Worm (Caenorhabditis elegans) whole organism, young adult: ENCODE data around the gene pals-18.
A peak's percentile ranks its signal among the peaks of the same experiment; 100 is the strongest.

ENCODE experiments used
- B0035.1 ChIP-seq: sonication (generic microtip); optimal IDR thresholded peaks from 2 replicates; lab custom pipeline; 2016; ENCODE audit warnings: missing genetic modification characterization, mild to moderate bottlenecking, missing compliant biosample characterization, missing genotype, missing genetic modification reagents
- B0261.1 ChIP-seq: sonication (generic microtip); optimal IDR thresholded peaks from 2 replicates; lab custom pipeline; 2016; ENCODE audit warnings: mild to moderate bottlenecking, missing genetic modification characterization, moderate library complexity, missing compliant biosample characterization
- C06A6.2 ChIP-seq: fragments of 200-800 bp; sonication (Bioruptor generic); conservative IDR thresholded peaks from 2 replicates; pipeline ENCODE4 v1.3.6; 2022; ENCODE audit warnings: missing genetic modification characterization, missing compliant biosample characterization
- F23B12.7 ChIP-seq: sonication (generic microtip); optimal IDR thresholded peaks from 2 replicates; lab custom pipeline; 2017; ENCODE audit warnings: missing genetic modification characterization, mild to moderate bottlenecking, missing compliant biosample characterization, antibody characterized with exemption, moderate library complexity; ENCODE audit not compliant: insufficient read depth
- F33H1.4 ChIP-seq: fragments of 200-800 bp; sonication (Bioruptor generic); IDR thresholded peaks from 2 replicates; pipeline ENCODE4 v1.3.6; 2022; ENCODE audit warnings: missing genetic modification reagents, missing genetic modification characterization, missing compliant biosample characterization
- F37B4.10 ChIP-seq: fragments of 200-800 bp; sonication (Bioruptor generic); IDR thresholded peaks from 2 replicates; pipeline ENCODE4 v1.3.6; 2022; ENCODE audit warnings: missing genetic modification characterization, missing compliant biosample characterization
- F39B2.1 ChIP-seq: fragments of 200-800 bp; sonication (Bioruptor generic); IDR thresholded peaks from 2 replicates; pipeline ENCODE4 v1.3.6; 2022; ENCODE audit warnings: missing genetic modification reagents, missing genetic modification characterization, missing compliant biosample characterization
- F49E8.2 ChIP-seq: sonication (generic microtip); optimal IDR thresholded peaks from 3 replicates; lab custom pipeline; 2017; ENCODE audit warnings: missing genetic modification characterization, mild to moderate bottlenecking, missing compliant biosample characterization, antibody characterized with exemption, moderate library complexity; ENCODE audit not compliant: insufficient read depth
- F57C9.4 ChIP-seq: sonication (generic microtip); optimal IDR thresholded peaks from 2 replicates; lab custom pipeline; 2017; ENCODE audit warnings: mild to moderate bottlenecking, missing genetic modification characterization, missing compliant biosample characterization
- K11D2.4 ChIP-seq: fragments of 200-800 bp; sonication (Bioruptor generic); IDR thresholded peaks from 2 replicates; pipeline ENCODE4 v1.3.6; 2022; ENCODE audit warnings: missing genetic modification reagents, missing genetic modification characterization, missing compliant biosample characterization
- Y53G8AR.9 ChIP-seq: fragments of 200-800 bp; sonication (Bioruptor generic); conservative IDR thresholded peaks from 2 replicates; pipeline ENCODE4 v1.3.6; 2022; ENCODE audit warnings: missing genetic modification reagents, missing genetic modification characterization, missing compliant biosample characterization
- Y56A3A.18 ChIP-seq: fragments of 200-800 bp; sonication (Bioruptor generic); IDR thresholded peaks from 2 replicates; pipeline ENCODE4 v1.3.6; 2022; ENCODE audit warnings: missing genetic modification reagents, missing genetic modification characterization, missing compliant biosample characterization
- Y79H2A.3 ChIP-seq: fragments of 200-800 bp; sonication (Bioruptor generic); conservative IDR thresholded peaks from 2 replicates; pipeline ENCODE4 v1.3.6; 2022; ENCODE audit warnings: missing genetic modification reagents, missing genetic modification characterization, missing compliant biosample characterization
- Y95B8A.8 ChIP-seq: fragments of 200-800 bp; sonication (Bioruptor generic); IDR thresholded peaks from 2 replicates; pipeline ENCODE4 v1.3.6; 2022; ENCODE audit warnings: missing genetic modification reagents, missing genetic modification characterization, missing compliant biosample characterization
- akir-1 ChIP-seq: fragments of 200-800 bp; sonication (Bioruptor generic); optimal IDR thresholded peaks from 2 replicates; lab custom pipeline; 2018; ENCODE audit warnings: mild to moderate bottlenecking, missing genetic modification characterization, moderate library complexity, missing compliant biosample characterization
- aptf-3 ChIP-seq: fragments of 200-800 bp; sonication (Bioruptor generic); IDR thresholded peaks from 2 replicates; pipeline ENCODE4 v1.3.6; 2022; ENCODE audit warnings: missing genetic modification characterization, missing compliant biosample characterization
- athp-1 ChIP-seq: sonication (generic microtip); optimal IDR thresholded peaks from 2 replicates; lab custom pipeline; 2017; ENCODE audit warnings: mild to moderate bottlenecking, missing genetic modification characterization, missing compliant biosample characterization
- attf-6 ChIP-seq: fragments of 200-800 bp; sonication (Bioruptor generic); IDR thresholded peaks from 2 replicates; pipeline ENCODE4 v1.3.6; 2022; ENCODE audit warnings: missing genetic modification reagents, missing genetic modification characterization, missing compliant biosample characterization
- bed-2 ChIP-seq: fragments of 200-800 bp; sonication (Bioruptor generic); IDR thresholded peaks from 2 replicates; pipeline ENCODE4 v1.3.6; 2022; ENCODE audit warnings: missing genetic modification reagents, missing genetic modification characterization, missing compliant biosample characterization
- ccch-3 ChIP-seq: fragments of 200-800 bp; sonication (Bioruptor generic); optimal IDR thresholded peaks from 2 replicates; lab custom pipeline; 2018; ENCODE audit warnings: mild to moderate bottlenecking, missing genetic modification characterization, missing compliant biosample characterization
- ceh-100 ChIP-seq: fragments of 200-800 bp; sonication (Bioruptor generic); IDR thresholded peaks from 2 replicates; pipeline ENCODE4 v1.3.6; 2022; ENCODE audit warnings: missing genetic modification reagents, missing genetic modification characterization, missing compliant biosample characterization
- ceh-27 ChIP-seq: fragments of 200-800 bp; sonication (Bioruptor generic); optimal IDR thresholded peaks from 2 replicates; lab custom pipeline; 2018; ENCODE audit warnings: mild to moderate bottlenecking, missing genetic modification characterization, moderate library complexity, missing compliant biosample characterization
- chd-7 ChIP-seq: sonication (generic microtip); optimal IDR thresholded peaks from 2 replicates; lab custom pipeline; 2016; ENCODE audit warnings: mild to moderate bottlenecking, missing genetic modification characterization, moderate library complexity, missing compliant biosample characterization
- dox-1 ChIP-seq: fragments of 200-800 bp; sonication (Bioruptor generic); IDR thresholded peaks from 2 replicates; pipeline ENCODE4 v1.3.6; 2022; ENCODE audit warnings: missing genetic modification reagents, missing genetic modification characterization, missing compliant biosample characterization
- dpl-1 ChIP-seq: fragments of 150-350 bp; optimal IDR thresholded peaks from 2 replicates; lab custom pipeline; 2014; ENCODE audit warnings: missing biosample characterization, missing genetic modification reagents, missing genetic modification characterization
- egl-18 ChIP-seq: fragments of 200-800 bp; sonication (Bioruptor generic); IDR thresholded peaks from 2 replicates; pipeline ENCODE4 v1.3.6; 2022; ENCODE audit warnings: missing genetic modification reagents, missing genetic modification characterization, missing compliant biosample characterization
- ets-4 ChIP-seq: fragments of 200-800 bp; sonication (Bioruptor generic); optimal IDR thresholded peaks from 2 replicates; lab custom pipeline; 2018; ENCODE audit warnings: mild to moderate bottlenecking, missing genetic modification characterization, missing compliant biosample characterization
- gei-17 ChIP-seq: fragments of 200-800 bp; sonication (Bioruptor generic); optimal IDR thresholded peaks from 2 replicates; lab custom pipeline; 2018; ENCODE audit warnings: mild to moderate bottlenecking, missing genetic modification characterization, missing compliant biosample characterization
- hrde-1 ChIP-seq: sonication (generic microtip); optimal IDR thresholded peaks from 2 replicates; lab custom pipeline; 2016; ENCODE audit warnings: missing genetic modification characterization, mild to moderate bottlenecking, missing compliant biosample characterization, moderate library complexity, missing genotype, missing genetic modification reagents, borderline replicate concordance
- lir-1 ChIP-seq: fragments of 200-800 bp; sonication (Bioruptor generic); conservative IDR thresholded peaks from 2 replicates; pipeline ENCODE4 v1.3.6; 2022; ENCODE audit warnings: missing genetic modification reagents, missing genetic modification characterization, missing compliant biosample characterization
- lsy-27 ChIP-seq: sonication (generic microtip); optimal IDR thresholded peaks from 2 replicates; lab custom pipeline; 2017; ENCODE audit warnings: missing genetic modification characterization, mild to moderate bottlenecking, missing compliant biosample characterization, antibody characterized with exemption, missing genotype, borderline replicate concordance; ENCODE audit not compliant: insufficient read depth
- madf-10 ChIP-seq: sonication (generic microtip); optimal IDR thresholded peaks from 2 replicates; lab custom pipeline; 2016; ENCODE audit warnings: mild to moderate bottlenecking, missing genetic modification characterization, missing compliant biosample characterization
- mcd-1 ChIP-seq: fragments of 200-800 bp; sonication (Bioruptor generic); IDR thresholded peaks from 2 replicates; pipeline ENCODE4 v1.3.6; 2022; ENCODE audit warnings: missing genetic modification reagents, missing genetic modification characterization, missing compliant biosample characterization
- mel-28 ChIP-seq: sonication (generic microtip); optimal IDR thresholded peaks from 2 replicates; lab custom pipeline; 2016; ENCODE audit warnings: borderline replicate concordance, mild to moderate bottlenecking, missing genetic modification characterization, missing compliant biosample characterization
- mes-4 ChIP-seq: sonication (generic microtip); optimal IDR thresholded peaks from 2 replicates; lab custom pipeline; 2016; ENCODE audit warnings: missing genotype, missing genetic modification characterization, missing compliant biosample characterization
- nhr-80 ChIP-seq: sonication (generic microtip); optimal IDR thresholded peaks from 2 replicates; lab custom pipeline; 2016; ENCODE audit warnings: missing genetic modification characterization, missing compliant biosample characterization
- rcor-1 ChIP-seq: fragments of 200-800 bp; sonication (Bioruptor generic); IDR thresholded peaks from 2 replicates; pipeline ENCODE4 v1.3.6; 2022; ENCODE audit warnings: missing genetic modification reagents, missing genetic modification characterization, missing compliant biosample characterization
- sdz-38 ChIP-seq: sonication (generic microtip); optimal IDR thresholded peaks from 2 replicates; lab custom pipeline; 2016; ENCODE audit warnings: missing genotype, missing genetic modification characterization, missing compliant biosample characterization
- snpc-1.3 ChIP-seq: sonication (generic microtip); optimal IDR thresholded peaks from 2 replicates; lab custom pipeline; 2017; ENCODE audit warnings: missing genetic modification characterization, mild to moderate bottlenecking, missing compliant biosample characterization, antibody characterized with exemption, moderate library complexity, missing genotype, missing genetic modification reagents; ENCODE audit not compliant: insufficient read depth
- sptf-2 ChIP-seq: fragments of 200-800 bp; sonication (Bioruptor generic); optimal IDR thresholded peaks from 2 replicates; lab custom pipeline; 2018; ENCODE audit warnings: mild to moderate bottlenecking, missing genetic modification characterization, missing compliant biosample characterization
- tbp1 ChIP-seq: fragments of 200-800 bp; sonication (Bioruptor generic); optimal IDR thresholded peaks from 2 replicates; lab custom pipeline; 2018; ENCODE audit warnings: mild to moderate bottlenecking, missing genetic modification characterization, missing compliant biosample characterization
- tbx-9 ChIP-seq: sonication (generic microtip); optimal IDR thresholded peaks from 2 replicates; lab custom pipeline; 2016; ENCODE audit warnings: borderline replicate concordance, missing genetic modification characterization, inconsistent platforms, missing compliant biosample characterization
- tlf-1 ChIP-seq: fragments of 200-800 bp; sonication (Bioruptor generic); optimal IDR thresholded peaks from 2 replicates; lab custom pipeline; 2018; ENCODE audit warnings: mild to moderate bottlenecking, missing genetic modification characterization, missing compliant biosample characterization
- zfh-2 ChIP-seq: fragments of 200-800 bp; sonication (Bioruptor generic); conservative IDR thresholded peaks from 2 replicates; pipeline ENCODE4 v1.3.6; 2022; ENCODE audit warnings: missing genetic modification reagents, missing genetic modification characterization, missing compliant biosample characterization
- ztf-25 ChIP-seq: fragments of 200-800 bp; sonication (Bioruptor generic); IDR thresholded peaks from 2 replicates; pipeline ENCODE4 v1.3.6; 2022; ENCODE audit warnings: missing genetic modification reagents, missing genetic modification characterization, missing compliant biosample characterization
- ztf-26 ChIP-seq: sonication (generic microtip); optimal IDR thresholded peaks from 2 replicates; lab custom pipeline; 2017; ENCODE audit warnings: missing genetic modification characterization, missing compliant biosample characterization
- ztf-28 ChIP-seq: fragments of 200-800 bp; sonication (Bioruptor generic); IDR thresholded peaks from 2 replicates; pipeline ENCODE4 v1.3.6; 2022; ENCODE audit warnings: missing genetic modification reagents, missing genetic modification characterization, missing compliant biosample characterization
- ztf-6 ChIP-seq: fragments of 200-800 bp; sonication (Bioruptor generic); IDR thresholded peaks from 2 replicates; pipeline ENCODE4 v1.3.6; 2022; ENCODE audit warnings: missing genetic modification reagents, missing genetic modification characterization, missing compliant biosample characterization

pals-18 gene

ce11 chrIII:1418709-1419108 lies 15.5 kb downstream of the pals-18 start (continued):
- TF ChIP-seq F49E8.2 (tag; lab: Kevin White, UChicago) = peak; percentile 48
- peak; percentile 14 for TF ChIP-seq B0261.1 (tag; lab: Kevin White, UChicago)
- TF ChIP-seq lsy-27 (tag; lab: Kevin White, UChicago) = no peak
- no peak for TF ChIP-seq B0035.1 (tag; lab: Kevin White, UChicago)
- peak; percentile 62 for TF ChIP-seq snpc-1.3 (tag; lab: Kevin White, UChicago)
- no peak for TF ChIP-seq hrde-1
- TF ChIP-seq nhr-80 (tag; lab: Kevin White, UChicago) = peak; percentile 62
- TF ChIP-seq Y56A3A.18 (GFP tag; lab: Robert Waterston, UW) = 0 out of 2 replicates have a peak, but pooled peaks have one; percentile 15
- no peak for TF ChIP-seq egl-18
- no peak for TF ChIP-seq Y79H2A.3 (GFP tag; lab: Robert Waterston, UW)
- TF ChIP-seq ets-4 (GFP tag; lab: Kevin White, UChicago) = no peak
- TF ChIP-seq ccch-3 (GFP tag; lab: Kevin White, UChicago) = no peak
- peak; percentile 12; the same call in 1 of the 2 replicates for TF ChIP-seq ceh-100
- TF ChIP-seq C06A6.2 (GFP tag; lab: Robert Waterston, UW) = peak; percentile 79
- peak; percentile 93 for TF ChIP-seq mcd-1 (GFP tag; lab: Robert Waterston, UW)
- TF ChIP-seq F33H1.4 (GFP tag; lab: Robert Waterston, UW) = peak; percentile 98
- TF ChIP-seq madf-10 (tag; lab: Kevin White, UChicago) = peak; percentile 71
- TF ChIP-seq zfh-2 = peak; percentile 92
- peak; percentile 21 for TF ChIP-seq gei-17
- no peak for TF ChIP-seq sdz-38
- no peak for TF ChIP-seq attf-6 (GFP tag; lab: Robert Waterston, UW)
- TF ChIP-seq ztf-25 (GFP tag; lab: Robert Waterston, UW) = no peak
- 0 out of 2 replicates have a peak, but pooled peaks have one; percentile 79 for TF ChIP-seq F37B4.10 (GFP tag; lab: Robert Waterston, UW)
- TF ChIP-seq K11D2.4 = peak; percentile 66; the same call in 1 of the 2 replicates
- no peak for TF ChIP-seq mel-28 (tag; lab: Kevin White, UChicago)
- no peak for TF ChIP-seq mes-4 (tag; lab: Kevin White, UChicago)
- 0 out of 2 replicates have a peak, but pooled peaks have one; percentile 36 for TF ChIP-seq lir-1 (GFP tag; lab: Robert Waterston, UW)
- TF ChIP-seq ztf-28 (GFP tag; lab: Robert Waterston, UW) = peak; percentile 85; the same call in 1 of the 2 replicates
- TF ChIP-seq akir-1 (GFP tag; lab: Kevin White, UChicago) = no peak
- peak; percentile 29 for TF ChIP-seq dpl-1 (GFP tag; lab: Kevin White, UChicago)
- peak; percentile 85 for TF ChIP-seq F23B12.7 (tag; lab: Kevin White, UChicago)
- peak; percentile 77 for TF ChIP-seq ceh-27 (GFP tag; lab: Kevin White, UChicago)
- TF ChIP-seq bed-2 = no peak
- peak; percentile 83 for TF ChIP-seq tlf-1
- peak; percentile 6 for TF ChIP-seq athp-1 (tag; lab: Kevin White, UChicago)
- no peak for TF ChIP-seq sptf-2 (GFP tag; lab: Kevin White, UChicago)
- TF ChIP-seq dox-1 (GFP tag; lab: Robert Waterston, UW) = peak; percentile 93
- TF ChIP-seq ztf-6 (GFP tag; lab: Robert Waterston, UW) = no peak
- TF ChIP-seq tbp1 (GFP tag; lab: Kevin White, UChicago) = peak; percentile 69
- TF ChIP-seq aptf-3 (GFP tag; lab: Robert Waterston, UW) = no peak
- TF ChIP-seq F39B2.1 (GFP tag; lab: Robert Waterston, UW) = no peak
- peak; percentile 89 for TF ChIP-seq ztf-26 (tag; lab: Kevin White, UChicago)
- TF ChIP-seq Y53G8AR.9 (GFP tag; lab: Robert Waterston, UW) = peak; percentile 86
- TF ChIP-seq F57C9.4 (tag; lab: Kevin White, UChicago) = no peak
- TF ChIP-seq Y95B8A.8 = peak; percentile 84
- peak; percentile 78 for TF ChIP-seq rcor-1 (GFP tag; lab: Robert Waterston, UW)
- TF ChIP-seq chd-7 (tag; lab: Kevin White, UChicago) = no peak
- TF ChIP-seq tbx-9 (tag; lab: Kevin White, UChicago) = no peak
